Fruit fly (Drosophila melanogaster): ENCODE measurements around the gene Leash.

DNA sequence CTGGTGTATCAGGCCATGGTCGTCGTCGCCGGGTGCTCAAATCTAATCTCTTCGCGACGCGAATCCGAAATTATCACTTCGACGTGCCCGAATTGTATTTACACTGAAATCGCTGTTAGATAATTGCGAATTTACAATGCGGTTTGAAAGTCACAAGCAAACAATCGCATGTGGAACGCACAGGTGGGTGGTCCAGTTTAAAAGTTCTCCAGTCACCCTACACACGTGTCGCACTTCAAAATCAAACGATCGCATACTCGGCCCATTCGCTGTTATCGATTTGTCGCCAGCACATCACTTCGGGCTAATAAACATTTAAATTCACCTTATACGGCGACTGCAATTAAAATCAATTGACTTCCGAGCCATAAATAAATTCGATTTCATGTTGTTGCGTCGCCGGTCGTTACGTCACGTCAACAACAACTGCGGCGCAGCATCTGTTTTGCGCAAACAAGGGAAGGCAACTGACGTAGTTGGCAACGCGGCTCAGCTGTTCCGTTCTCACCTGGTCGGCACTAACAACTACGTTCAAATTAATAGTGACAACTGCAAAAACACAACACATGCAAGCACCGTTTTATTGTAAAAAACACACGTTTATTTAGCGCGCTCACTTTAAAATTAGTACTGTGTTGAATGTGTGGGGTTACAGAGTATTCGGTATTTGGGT is 22.4 kb upstream of the Leash start, which contains the start of gene CG6574:
- no peak for TF ChIP-seq CG14655 (GFP tag; optimal IDR thresholded peaks at IDR 0.05)
- TF ChIP-seq Snoo (tag; optimal IDR thresholded peaks at IDR 0.05) = no peak
- peak; percentile 15 for TF ChIP-seq CG9948 (tag; optimal IDR thresholded peaks at IDR 0.05)
- TF ChIP-seq fd96Ca (GFP tag; IDR thresholded peaks at IDR 0.05) = peak; percentile 36; the same call in 1 of the 3 replicates
- TF ChIP-seq CG15710 (tag; optimal IDR thresholded peaks at IDR 0.05) = no peak
- peak; percentile 26 for TF ChIP-seq CG17806 (tag; optimal IDR thresholded peaks at IDR 0.05)
- peak; percentile 46; the same call in 1 of the 2 replicates for TF ChIP-seq CG12605 (GFP tag; IDR thresholded peaks at IDR 0.05)
- TF ChIP-seq rn (GFP tag; IDR thresholded peaks at IDR 0.05) = no peak
- peak; percentile 45 for TF ChIP-seq CG8301 (tag; optimal IDR thresholded peaks at IDR 0.05)
- TF ChIP-seq D1 (tag; optimal IDR thresholded peaks at IDR 0.05) = no peak
- peak; percentile 36; the same call in 1 of the 2 replicates for TF ChIP-seq Ets98B (GFP tag; IDR thresholded peaks at IDR 0.05)
- no peak for TF ChIP-seq EcR (GFP tag; optimal IDR thresholded peaks at IDR 0.05)
- TF ChIP-seq CG32121 (GFP tag; IDR thresholded peaks at IDR 0.05) = peak; percentile 42; the same call in 1 of the 2 replicates
- no peak for TF ChIP-seq Pif1B (GFP tag; optimal IDR thresholded peaks at IDR 0.05)
